Worm (Caenorhabditis elegans) whole organism, mixed stage, embryonic: ENCODE data around the gene mmaa-1.

Experiments
- elt-3 ChIP-seq: fragments of 150-350 bp; optimal IDR thresholded peaks from 2 replicates; lab custom pipeline; 2014; ENCODE audit warnings: missing biosample characterization, missing genetic modification characterization
- nhr-76 ChIP-seq: sonication (generic microtip); optimal IDR thresholded peaks from 2 replicates; lab custom pipeline; 2017; ENCODE audit warnings: missing biosample characterization, missing genetic modification characterization
- unc-62 ChIP-seq: fragments of 150-350 bp; optimal IDR thresholded peaks from 2 replicates; lab custom pipeline; 2014; ENCODE audit warnings: missing biosample characterization, missing genetic modification reagents, missing genetic modification characterization

DNA sequence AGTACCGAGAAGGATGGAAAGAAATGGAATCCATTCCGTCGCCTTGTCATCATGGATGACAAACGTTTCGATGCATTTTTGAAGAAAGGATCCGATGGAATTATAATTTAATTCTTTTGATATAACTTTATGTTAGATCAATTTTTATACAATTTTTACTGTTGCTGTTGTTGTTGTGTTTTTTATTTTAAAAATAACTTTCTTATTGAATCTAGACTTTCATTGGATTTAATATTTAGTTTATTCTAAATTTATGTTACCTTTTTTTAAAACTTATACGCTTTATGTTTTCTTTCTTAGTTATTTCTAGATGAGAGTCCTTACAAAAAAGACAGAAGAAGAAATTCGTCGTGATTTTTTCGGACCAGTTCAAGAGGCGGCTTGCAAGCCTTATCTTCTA, 46.0 kb downstream of the mmaa-1 start, which contains the start of gene ZK1127.3:
- TF ChIP-seq nhr-76 (tag; lab: Kevin White, UChicago) = no peak
- TF ChIP-seq elt-3 (tag; lab: Kevin White, UChicago) = no peak
- TF ChIP-seq unc-62 (GFP tag; lab: Kevin White, UChicago) = no peak
